Fruit fly (Drosophila melanogaster): ENCODE data around the gene CG17029.

dm6 chr3L:15968686-15969085 lies 8.0 kb upstream of the CG17029 start:
- TF ChIP-seq CG7045 (GFP tag; optimal IDR thresholded peaks at IDR 0.05) (no peak), CG14711 (tag; optimal IDR thresholded peaks at IDR 0.05) (no peak), cic (GFP tag; optimal IDR thresholded peaks at IDR 0.05) (peak; percentile 50), CG5204 (GFP tag; optimal IDR thresholded peaks at IDR 0.05) (no peak), CG12768 (GFP tag; optimal IDR thresholded peaks at IDR 0.05) (no peak), ovo (GFP tag; optimal IDR thresholded peaks at IDR 0.05) (no peak), CG7101 (tag; optimal IDR thresholded peaks at IDR 0.05) (no peak), Hr96 (GFP tag; optimal IDR thresholded peaks at IDR 0.05) (no peak), CG11617 (GFP tag; optimal IDR thresholded peaks at IDR 0.05) (no peak), Mnt (GFP tag; optimal IDR thresholded peaks at IDR 0.05) (no peak), kay (GFP tag; ENCODE audit: borderline replicate concordance) (no peak), CG33017 (tag; optimal IDR thresholded peaks at IDR 0.05) (no peak)

Data from whole organism, adult.